Fruit fly (Drosophila melanogaster) S2 (cell line): ENCODE results near the gene Cyp313b1.

ENCODE experiments used
- CG8478 ChIP-seq: fragments of >200 bp; optimal IDR thresholded peaks from 2 replicates; lab custom pipeline; 2018
- CTCF ChIP-seq, 2 experiments: fragments of >200 bp; optimal IDR thresholded peaks; 2 replicates each; lab custom pipeline; 2018

dm6 chr3R:8668024-8668856, 22.8 kb upstream of the Cyp313b1 start:
- no peak for TF ChIP-seq CG8478 (lab: Kevin White, UChicago)
- TF ChIP-seq CTCF (optimal IDR thresholded peaks at IDR 0.05; lab: Kevin White, UChicago) = no peak
